Worm (Caenorhabditis elegans) whole organism, mixed stage, embryonic: ENCODE data around the gene C53A5.9.

Experiments used
- M03D4.4 ChIP-seq: sonication (generic microtip); optimal IDR thresholded peaks from 2 replicates; lab custom pipeline; 2017; ENCODE audit warnings: mild to moderate bottlenecking, missing genetic modification characterization, missing compliant biosample characterization
- bed-3 ChIP-seq: fragments of 200-800 bp; sonication (Bioruptor generic); optimal IDR thresholded peaks from 3 replicates; lab custom pipeline; 2018; ENCODE audit warnings: mild to moderate bottlenecking, missing genetic modification characterization, moderate library complexity, missing compliant biosample characterization
- blmp-1 ChIP-seq: fragments of 150-350 bp; optimal IDR thresholded peaks from 2 replicates; lab custom pipeline; 2014; ENCODE audit warnings: missing biosample characterization, missing genetic modification characterization
- ceh-39 ChIP-seq: fragments of 150-350 bp; optimal IDR thresholded peaks from 2 replicates; lab custom pipeline; 2014; ENCODE audit warnings: missing biosample characterization, missing genetic modification characterization
- ceh-43 ChIP-seq: fragments of 200-800 bp; sonication (Bioruptor generic); optimal IDR thresholded peaks from 2 replicates; lab custom pipeline; 2018; ENCODE audit warnings: mild to moderate bottlenecking, missing genetic modification characterization, moderate library complexity, missing compliant biosample characterization
- ces-1 ChIP-seq: fragments of 150-350 bp; optimal IDR thresholded peaks from 2 replicates; lab custom pipeline; 2014; ENCODE audit warnings: missing biosample characterization, missing genetic modification reagents, missing genetic modification characterization
- cnd-1 ChIP-seq: fragments of 200-800 bp; sonication (Bioruptor generic); optimal IDR thresholded peaks from 2 replicates; lab custom pipeline; 2018; ENCODE audit warnings: mild to moderate bottlenecking, missing genetic modification characterization, missing compliant biosample characterization
- drap-1 ChIP-seq: fragments of 200-800 bp; sonication (Bioruptor generic); optimal IDR thresholded peaks from 3 replicates; lab custom pipeline; 2018; ENCODE audit warnings: mild to moderate bottlenecking, missing genetic modification characterization, missing compliant biosample characterization
- elt-1 ChIP-seq: sonication (generic microtip); optimal IDR thresholded peaks from 2 replicates; lab custom pipeline; 2017; ENCODE audit warnings: missing genetic modification characterization, mild to moderate bottlenecking, missing compliant biosample characterization, antibody characterized with exemption, moderate library complexity, borderline replicate concordance; ENCODE audit not compliant: insufficient read depth
- elt-3 ChIP-seq: fragments of 150-350 bp; optimal IDR thresholded peaks from 2 replicates; lab custom pipeline; 2014; ENCODE audit warnings: missing biosample characterization, missing genetic modification characterization
- flh-1 ChIP-seq: fragments of 200-800 bp; sonication (Bioruptor generic); optimal IDR thresholded peaks from 2 replicates; lab custom pipeline; 2018; ENCODE audit warnings: mild to moderate bottlenecking, missing genetic modification characterization, moderate library complexity, missing compliant biosample characterization
- ham-2 ChIP-seq: fragments of 200-800 bp; sonication (Bioruptor generic); optimal IDR thresholded peaks from 2 replicates; lab custom pipeline; 2018; ENCODE audit warnings: mild to moderate bottlenecking, missing genetic modification characterization, missing compliant biosample characterization
- hlh-1 ChIP-seq: fragments of 150-350 bp; optimal IDR thresholded peaks from 2 replicates; lab custom pipeline; 2014; ENCODE audit warnings: missing biosample characterization, missing genetic modification reagents, missing genetic modification characterization
- lin-13 ChIP-seq: fragments of 150-350 bp; optimal IDR thresholded peaks from 2 replicates; lab custom pipeline; 2014; ENCODE audit warnings: missing biosample characterization, missing genetic modification characterization
- lin-32 ChIP-seq: fragments of 200-800 bp; sonication (Bioruptor generic); optimal IDR thresholded peaks from 2 replicates; lab custom pipeline; 2018; ENCODE audit warnings: mild to moderate bottlenecking, missing genetic modification characterization, missing compliant biosample characterization
- lsy-2 ChIP-seq: fragments of 150-350 bp; optimal IDR thresholded peaks from 2 replicates; lab custom pipeline; 2014; ENCODE audit warnings: missing biosample characterization, missing genetic modification characterization
- mab-5 ChIP-seq: fragments of 150-350 bp; optimal IDR thresholded peaks from 2 replicates; lab custom pipeline; 2014; ENCODE audit warnings: missing biosample characterization, missing genetic modification characterization
- mep-1 ChIP-seq: fragments of 150-350 bp; optimal IDR thresholded peaks from 2 replicates; lab custom pipeline; 2017; ENCODE audit warnings: missing biosample characterization, missing genetic modification reagents, missing genetic modification characterization, inconsistent platforms
- nhr-12 ChIP-seq: fragments of 150-350 bp; optimal IDR thresholded peaks from 2 replicates; lab custom pipeline; 2014; ENCODE audit warnings: missing biosample characterization, missing genetic modification characterization
- nhr-2 ChIP-seq: fragments of 150-350 bp; optimal IDR thresholded peaks from 2 replicates; lab custom pipeline; 2014; ENCODE audit warnings: missing biosample characterization, missing genetic modification characterization
- nhr-28 ChIP-seq: fragments of 150-350 bp; optimal IDR thresholded peaks from 2 replicates; lab custom pipeline; 2014; ENCODE audit warnings: missing biosample characterization, missing genetic modification characterization
- nhr-76 ChIP-seq: sonication (generic microtip); optimal IDR thresholded peaks from 2 replicates; lab custom pipeline; 2017; ENCODE audit warnings: missing biosample characterization, missing genetic modification characterization
- pha-4 ChIP-seq: fragments of 150-350 bp; optimal IDR thresholded peaks from 2 replicates; lab custom pipeline; 2018; ENCODE audit warnings: missing biosample characterization, missing genetic modification reagents, missing genetic modification characterization
- sem-2 ChIP-seq: fragments of 200-800 bp; sonication (Bioruptor generic); optimal IDR thresholded peaks from 2 replicates; lab custom pipeline; 2018; ENCODE audit warnings: mild to moderate bottlenecking, missing genetic modification characterization, missing compliant biosample characterization
- snpc-4 ChIP-seq: fragments of 150-350 bp; optimal IDR thresholded peaks from 2 replicates; lab custom pipeline; 2014; ENCODE audit warnings: missing biosample characterization, missing genetic modification characterization
- sptf-1 ChIP-seq: sonication (generic microtip); optimal IDR thresholded peaks from 2 replicates; lab custom pipeline; 2017; ENCODE audit warnings: mild to moderate bottlenecking, missing genetic modification characterization, moderate library complexity, missing compliant biosample characterization
- tbx-8 ChIP-seq: fragments of 200-800 bp; sonication (Bioruptor generic); optimal IDR thresholded peaks from 2 replicates; lab custom pipeline; 2018; ENCODE audit warnings: mild to moderate bottlenecking, missing genetic modification characterization, moderate library complexity, missing compliant biosample characterization
- unc-120 ChIP-seq: sonication (generic microtip); optimal IDR thresholded peaks from 2 replicates; lab custom pipeline; 2017; ENCODE audit warnings: missing genetic modification characterization, missing compliant biosample characterization; ENCODE audit not compliant: poor library complexity, severe bottlenecking
- unc-39 ChIP-seq: fragments of 150-350 bp; optimal IDR thresholded peaks from 2 replicates; lab custom pipeline; 2014; ENCODE audit warnings: missing biosample characterization, missing genetic modification characterization
- unc-62 ChIP-seq: fragments of 150-350 bp; optimal IDR thresholded peaks from 2 replicates; lab custom pipeline; 2014; ENCODE audit warnings: missing biosample characterization, missing genetic modification reagents, missing genetic modification characterization

Gene C53A5.9

ce11 chrV:14594943-14595342 lies 36.3 kb upstream of the C53A5.9 start:
- no peak for TF ChIP-seq unc-120 (tag; lab: Kevin White, UChicago)
- TF ChIP-seq elt-3 (tag; lab: Kevin White, UChicago), result no peak
- no peak for TF ChIP-seq hlh-1 (tag; lab: Kevin White, UChicago)
- no peak for TF ChIP-seq ceh-43 (GFP tag; lab: Kevin White, UChicago)
- no peak for TF ChIP-seq flh-1 (GFP tag; lab: Kevin White, UChicago)
- TF ChIP-seq sptf-1 (tag; lab: Kevin White, UChicago), result no peak
- no peak for TF ChIP-seq bed-3 (GFP tag; lab: Kevin White, UChicago)
- no peak for TF ChIP-seq pha-4 (tag; lab: Kevin White, UChicago)
- TF ChIP-seq M03D4.4 (tag; lab: Kevin White, UChicago), result no peak
- TF ChIP-seq nhr-28, result no peak
- TF ChIP-seq lin-32 (GFP tag; lab: Kevin White, UChicago), result no peak
- TF ChIP-seq nhr-12 (tag; lab: Kevin White, UChicago), result no peak
- TF ChIP-seq nhr-2 (tag; lab: Kevin White, UChicago), result no peak
- no peak for TF ChIP-seq unc-62 (GFP tag; lab: Kevin White, UChicago)
- no peak for TF ChIP-seq elt-1
- TF ChIP-seq nhr-76 (tag; lab: Kevin White, UChicago), result no peak
- no peak for TF ChIP-seq drap-1 (GFP tag; lab: Kevin White, UChicago)
- no peak for TF ChIP-seq cnd-1
- no peak for TF ChIP-seq unc-39 (tag; lab: Kevin White, UChicago)
- TF ChIP-seq lsy-2 (tag; lab: Kevin White, UChicago), result no peak

ce11 chrV:14594103-14594502 lies 35.4 kb upstream of the C53A5.9 start:
- no peak for TF ChIP-seq ces-1
- TF ChIP-seq snpc-4 (tag; lab: Kevin White, UChicago), result no peak
- TF ChIP-seq blmp-1 (tag; lab: Kevin White, UChicago), result no peak
- no peak for TF ChIP-seq ham-2 (GFP tag; lab: Kevin White, UChicago)
- no peak for TF ChIP-seq mep-1 (tag; lab: Kevin White, UChicago)
- TF ChIP-seq unc-39 (tag; lab: Kevin White, UChicago), result no peak
- TF ChIP-seq nhr-2 (tag; lab: Kevin White, UChicago), result no peak
- no peak for TF ChIP-seq mab-5
- TF ChIP-seq sem-2, result no peak
- TF ChIP-seq flh-1 (GFP tag; lab: Kevin White, UChicago), result no peak
- TF ChIP-seq pha-4 (tag; lab: Kevin White, UChicago), result no peak
- no peak for TF ChIP-seq tbx-8
- no peak for TF ChIP-seq lin-13 (tag; lab: Kevin White, UChicago)
- TF ChIP-seq cnd-1, result no peak

- TF ChIP-seq hlh-1 (tag; lab: Kevin White, UChicago) (no peak), unc-39 (tag; lab: Kevin White, UChicago) (no peak), nhr-2 (tag; lab: Kevin White, UChicago) (no peak)
These were observed 26.7 kb upstream of the C53A5.9 start, which contains the start of gene Y40H4A.2 for ce11 chrV:14585351-14585750. TSS of gene Y40H4A.2 (minus strand) at chrV:14585451.

- no peak for TF ChIP-seq ceh-39
- no peak for TF ChIP-seq mep-1 (tag; lab: Kevin White, UChicago)
- TF ChIP-seq ham-2 (GFP tag; lab: Kevin White, UChicago), result no peak
- TF ChIP-seq cnd-1, result no peak
- no peak for TF ChIP-seq nhr-76 (tag; lab: Kevin White, UChicago)
These were observed 21.0 kb upstream of the C53A5.9 start, which contains the start of gene gar-3 for ce11 chrV:14579619-14580018. TSS of gene gar-3 (minus strand) at chrV:14579719.

ce11 chrV:14576745-14577373 lies 18.2 kb upstream of the C53A5.9 start:
- peak; percentile 76 for TF ChIP-seq hlh-1 (tag; lab: Kevin White, UChicago)
- TF ChIP-seq unc-62 (GFP tag; lab: Kevin White, UChicago), result peak; percentile 79
- TF ChIP-seq sem-2, result no peak
- TF ChIP-seq unc-120 (tag; lab: Kevin White, UChicago), result peak; percentile 10
- TF ChIP-seq, all 35 proteins: peak for 3
